Fruit fly (Drosophila melanogaster) whole organism, pupa: ENCODE measurements around the gene CG15468.
A peak's percentile ranks its signal among the peaks of the same experiment; 100 is the strongest.

Experiments
- CG10348 ChIP-seq: fragments of 200-800 bp; sonication (Bioruptor generic); IDR thresholded peaks from 2 replicates; pipeline ENCODE4 v1.3.6; 2022; ENCODE audit warnings: missing biosample characterization, missing genetic modification characterization
- CG12605 ChIP-seq: fragments of 200-800 bp; sonication (Bioruptor generic); IDR thresholded peaks from 2 replicates; pipeline ENCODE4 v1.3.6; 2022; ENCODE audit warnings: missing biosample characterization, missing genetic modification characterization
- CG13204 ChIP-seq: fragments of 200-800 bp; sonication (Bioruptor generic); optimal IDR thresholded peaks from 2 replicates; lab custom pipeline; 2018; ENCODE audit warnings: missing biosample characterization, mild to moderate bottlenecking, missing genetic modification characterization, moderate library complexity
- CG14655 ChIP-seq: fragments of 200-800 bp; sonication (Bioruptor generic); optimal IDR thresholded peaks from 3 replicates; lab custom pipeline; 2017; ENCODE audit warnings: mild to moderate bottlenecking, missing biosample characterization, missing genetic modification reagents, missing genetic modification characterization
- CG15710 ChIP-seq: fragments of 200-800 bp; sonication (Bioruptor generic); optimal IDR thresholded peaks from 2 replicates; lab custom pipeline; 2018; ENCODE audit warnings: missing biosample characterization, mild to moderate bottlenecking, missing genetic modification characterization, moderate library complexity
- CG17806 ChIP-seq: fragments of 200-800 bp; sonication (Bioruptor generic); optimal IDR thresholded peaks from 2 replicates; lab custom pipeline; 2018; ENCODE audit warnings: missing biosample characterization, mild to moderate bottlenecking, missing genetic modification characterization, moderate library complexity
- CG32121 ChIP-seq: fragments of 200-800 bp; sonication (Bioruptor generic); IDR thresholded peaks from 2 replicates; pipeline ENCODE4 v1.3.6; 2022; ENCODE audit warnings: missing biosample characterization, missing genetic modification characterization
- CG34367 ChIP-seq: fragments of 200-800 bp; sonication (Bioruptor generic); optimal IDR thresholded peaks from 2 replicates; lab custom pipeline; 2018; ENCODE audit warnings: missing biosample characterization, mild to moderate bottlenecking, missing genetic modification characterization
- CG4496 ChIP-seq: fragments of 200-800 bp; sonication (Bioruptor generic); IDR thresholded peaks from 3 replicates; pipeline ENCODE4 v1.3.6; 2022; ENCODE audit warnings: missing biosample characterization, missing genetic modification characterization
- CG8159 ChIP-seq: fragments of 200-800 bp; sonication (Bioruptor generic); optimal IDR thresholded peaks from 3 replicates; lab custom pipeline; 2018; ENCODE audit warnings: missing biosample characterization, mild to moderate bottlenecking, missing genetic modification characterization, moderate library complexity
- CG8301 ChIP-seq: fragments of 200-800 bp; sonication (Bioruptor generic); optimal IDR thresholded peaks from 2 replicates; lab custom pipeline; 2018; ENCODE audit warnings: missing biosample characterization, mild to moderate bottlenecking, missing genetic modification characterization
- CG9948 ChIP-seq: fragments of 200-800 bp; sonication (Bioruptor generic); optimal IDR thresholded peaks from 2 replicates; lab custom pipeline; 2018; ENCODE audit warnings: missing biosample characterization, mild to moderate bottlenecking, missing genetic modification characterization, moderate library complexity
- D1 ChIP-seq: fragments of 200-800 bp; sonication (Bioruptor generic); optimal IDR thresholded peaks from 2 replicates; lab custom pipeline; 2018; ENCODE audit warnings: missing biosample characterization, mild to moderate bottlenecking, missing genetic modification characterization, moderate library complexity
- EcR ChIP-seq: fragments of 200-800 bp; sonication (Bioruptor generic); optimal IDR thresholded peaks from 3 replicates; lab custom pipeline; 2019; ENCODE audit warnings: missing biosample characterization, missing genetic modification characterization, mild to moderate bottlenecking, moderate library complexity, missing genetic modification reagents
- Ets98B ChIP-seq: fragments of 200-800 bp; sonication (Bioruptor generic); IDR thresholded peaks from 2 replicates; pipeline ENCODE4 v1.3.6; 2022; ENCODE audit warnings: missing biosample characterization, missing genetic modification characterization
- Pif1A ChIP-seq: fragments of 200-800 bp; sonication (Bioruptor generic); optimal IDR thresholded peaks from 3 replicates; lab custom pipeline; 2016; ENCODE audit warnings: missing biosample characterization, missing genetic modification characterization
- Pif1B ChIP-seq: fragments of 200-800 bp; sonication (Bioruptor generic); optimal IDR thresholded peaks from 3 replicates; lab custom pipeline; 2016; ENCODE audit warnings: missing biosample characterization, missing genetic modification characterization
- Snoo ChIP-seq: fragments of 200-800 bp; sonication (Bioruptor generic); optimal IDR thresholded peaks from 3 replicates; lab custom pipeline; 2017; ENCODE audit warnings: missing biosample characterization, mild to moderate bottlenecking, missing genetic modification characterization, inconsistent platforms
- fd96Ca ChIP-seq: fragments of 200-800 bp; sonication (Bioruptor generic); IDR thresholded peaks from 3 replicates; pipeline ENCODE4 v1.3.6; 2022; ENCODE audit warnings: missing biosample characterization, missing genetic modification characterization
- gl ChIP-seq: fragments of 200-800 bp; sonication (Bioruptor generic); optimal IDR thresholded peaks from 2 replicates; lab custom pipeline; 2018; ENCODE audit warnings: missing biosample characterization, mild to moderate bottlenecking, missing genetic modification characterization
- rn ChIP-seq: fragments of 200-800 bp; sonication (Bioruptor generic); IDR thresholded peaks from 2 replicates; pipeline ENCODE4 v1.3.6; 2022; ENCODE audit warnings: missing biosample characterization, missing genetic modification characterization

Gene CG15468

dm6 chrX:4939788-4940441 lies 21.0 kb downstream of the CG15468 start:
- TF ChIP-seq CG32121 (GFP tag; lab: Robert Waterston, UW) (peak; percentile 98), CG15710 (peak; percentile 96), Pif1A (peak; percentile 95), CG14655 (GFP tag; lab: Kevin White, UChicago) (peak; percentile 97), CG13204 (GFP tag; lab: Kevin White, UChicago) (peak; percentile 89), CG9948 (tag; lab: Kevin White, UChicago) (peak; percentile 92), CG4496 (peak; percentile 99), EcR (GFP tag; lab: Kevin White, UChicago) (no peak), CG8301 (tag; lab: Kevin White, UChicago) (peak; percentile 97), D1 (tag; lab: Kevin White, UChicago) (peak; percentile 79), CG8159 (tag; lab: Kevin White, UChicago) (peak; percentile 94), CG34367 (tag; lab: Kevin White, UChicago) (peak; percentile 95), CG10348 (GFP tag; lab: Robert Waterston, UW) (peak; percentile 96), gl (tag; lab: Kevin White, UChicago) (peak; percentile 90), CG12605 (GFP tag; lab: Robert Waterston, UW) (peak; percentile 95), Ets98B (peak; percentile 99), Pif1B (GFP tag; lab: Kevin White, UChicago) (peak; percentile 95), CG17806 (tag; lab: Kevin White, UChicago) (peak; percentile 94), fd96Ca (GFP tag; lab: Robert Waterston, UW) (peak; percentile 99), Snoo (peak; percentile 92), rn (GFP tag; lab: Robert Waterston, UW) (peak; percentile 96)

DNA sequence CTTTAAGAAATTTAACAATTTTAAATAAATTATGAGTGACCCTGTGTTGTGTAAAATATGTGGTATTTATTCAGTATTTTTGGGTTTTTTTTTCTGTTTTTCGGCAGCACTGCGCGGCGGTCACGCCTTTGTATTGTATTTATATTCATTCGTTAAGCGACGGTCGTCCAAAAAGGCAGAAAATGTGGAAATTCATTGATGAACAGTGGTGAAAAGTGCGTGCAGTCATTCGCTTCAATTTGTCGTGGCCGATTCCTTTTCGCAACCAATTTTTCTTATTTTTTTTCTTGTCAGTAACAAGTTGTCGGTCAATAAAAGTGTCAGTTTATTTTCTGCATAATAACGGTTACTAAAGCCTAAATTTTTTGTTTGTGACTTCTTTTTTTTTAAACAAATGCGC lies 21.9 kb downstream of the CG15468 start, which contains the start of gene Ptp4E:
Ptp4E (plus strand) TSS at position 143 of the 400 bp plus-strand sequence.
- TF ChIP-seq EcR (GFP tag; lab: Kevin White, UChicago) (peak; percentile 8), CG8159 (tag; lab: Kevin White, UChicago) (no peak)

- TF ChIP-seq CG8301 (tag; lab: Kevin White, UChicago) (no peak), Pif1B (GFP tag; lab: Kevin White, UChicago) (no peak), CG32121 (GFP tag; lab: Robert Waterston, UW) (no peak), CG4496 (no peak), CG9948 (tag; lab: Kevin White, UChicago) (no peak), CG12605 (GFP tag; lab: Robert Waterston, UW) (no peak), rn (GFP tag; lab: Robert Waterston, UW) (no peak), EcR (GFP tag; lab: Kevin White, UChicago) (no peak), Ets98B (no peak), CG14655 (GFP tag; lab: Kevin White, UChicago) (no peak), Snoo (no peak), D1 (tag; lab: Kevin White, UChicago) (no peak), CG8159 (tag; lab: Kevin White, UChicago) (no peak), CG10348 (GFP tag; lab: Robert Waterston, UW) (no peak), Pif1A (no peak), gl (tag; lab: Kevin White, UChicago) (no peak), CG13204 (GFP tag; lab: Kevin White, UChicago) (no peak)
Measured at dm6 chrX:4938072-4938336, 22.9 kb downstream of the CG15468 start, which contains the start of gene CG44774. Gene CG44774 (minus strand): TSS chrX:4938105.

DNA sequence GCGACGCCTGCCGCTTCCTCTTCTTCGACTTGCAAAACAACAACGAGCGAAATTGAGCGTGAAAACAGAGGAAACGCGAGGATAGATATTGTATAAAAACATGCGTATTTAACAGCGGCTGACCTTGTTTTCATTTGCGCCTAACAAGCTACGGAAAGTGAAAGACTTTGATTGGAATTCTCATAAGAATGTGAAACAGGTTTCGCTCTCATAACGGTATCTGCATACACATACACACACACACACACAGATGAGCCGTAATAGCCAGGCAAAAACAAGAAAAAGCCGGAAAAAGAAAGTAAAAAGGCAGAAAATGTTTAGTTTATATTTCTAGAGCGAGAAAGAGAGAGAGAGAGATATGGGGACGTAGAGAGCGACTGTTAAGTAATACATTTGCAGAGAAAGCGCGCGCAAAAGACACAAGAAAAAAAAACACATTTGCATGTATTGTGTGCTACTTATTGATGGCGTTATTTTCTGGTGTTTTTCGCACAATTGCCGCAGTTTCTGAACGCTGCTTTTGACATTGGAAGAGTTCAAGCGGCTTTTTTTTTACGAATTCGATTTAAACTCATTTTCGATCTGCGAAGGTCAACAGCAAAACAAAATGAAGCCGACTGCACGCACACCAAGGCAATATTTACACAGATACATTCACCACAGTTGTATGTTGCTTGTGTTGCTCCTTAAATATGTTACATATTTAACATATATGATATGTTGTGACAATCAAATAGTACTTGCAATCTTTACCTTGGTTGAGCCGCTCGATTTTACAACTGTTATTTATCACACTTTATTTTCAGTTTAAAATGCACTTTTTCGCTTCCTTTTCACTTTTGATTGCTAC lies 23.5 kb downstream of the CG15468 start:
- TF ChIP-seq Pif1A (peak; percentile 7), Pif1B (GFP tag; lab: Kevin White, UChicago) (peak; percentile 14), CG12605 (GFP tag; lab: Robert Waterston, UW) (no peak), EcR (GFP tag; lab: Kevin White, UChicago) (peak; percentile 31)

- TF ChIP-seq CG13204 (GFP tag; lab: Kevin White, UChicago), result no peak
- TF ChIP-seq Pif1A, result peak; percentile 56
- TF ChIP-seq CG8301 (tag; lab: Kevin White, UChicago), result peak; percentile 9
- TF ChIP-seq CG9948 (tag; lab: Kevin White, UChicago), result peak; percentile 13
- peak; percentile 16 for TF ChIP-seq Snoo
- no peak for TF ChIP-seq CG10348 (GFP tag; lab: Robert Waterston, UW)
- TF ChIP-seq Ets98B, result no peak
- TF ChIP-seq CG15710, result peak; percentile 37
- peak; percentile 26 for TF ChIP-seq Pif1B (GFP tag; lab: Kevin White, UChicago)
- TF ChIP-seq CG8159 (tag; lab: Kevin White, UChicago), result peak; percentile 36
- no peak for TF ChIP-seq D1 (tag; lab: Kevin White, UChicago)
- no peak for TF ChIP-seq gl (tag; lab: Kevin White, UChicago)
- TF ChIP-seq EcR (GFP tag; lab: Kevin White, UChicago), result peak; percentile 4
- no peak for TF ChIP-seq rn (GFP tag; lab: Robert Waterston, UW)
- peak; percentile 27 for TF ChIP-seq CG17806 (tag; lab: Kevin White, UChicago)
- no peak for TF ChIP-seq CG12605 (GFP tag; lab: Robert Waterston, UW)
- peak; percentile 24 for TF ChIP-seq CG14655 (GFP tag; lab: Kevin White, UChicago)
Measured at dm6 chrX:4935979-4936843, 24.7 kb downstream of the CG15468 start.
